Worm (Caenorhabditis elegans): ENCODE measurements around the gene actl-1.
A peak's percentile ranks its signal among the peaks of the same experiment; 100 is the strongest.

The actl-1 gene

DNA sequence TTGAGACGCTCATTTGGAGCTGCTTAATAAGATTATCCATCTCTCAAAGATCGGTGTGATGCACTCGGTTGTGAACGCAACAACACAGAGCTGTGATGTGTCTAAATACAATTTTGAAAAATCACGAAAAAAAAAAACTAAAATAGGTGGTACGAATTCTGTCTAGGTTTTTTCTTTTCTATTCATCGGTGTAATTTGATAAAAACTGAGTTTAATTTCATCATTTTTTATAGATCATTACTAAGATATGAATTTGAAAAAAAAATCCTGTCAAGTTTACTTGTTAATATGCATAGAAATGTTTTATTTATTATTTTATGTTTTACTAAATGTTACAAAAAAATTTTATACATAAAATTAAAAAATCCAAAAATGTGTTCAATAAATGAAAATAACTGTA lies 30.4 kb upstream of the actl-1 start, which contains the start of gene ceh-60:
ceh-60 (minus strand) TSS at position 101 of the 400 bp plus-strand sequence.
- TF ChIP-seq nhr-237 (tag; optimal IDR thresholded peaks at IDR 0.05), result no peak
- TF ChIP-seq ceh-44 (GFP tag; IDR thresholded peaks at IDR 0.05), result no peak
- TF ChIP-seq pqm-1 (tag; optimal IDR thresholded peaks at IDR 0.05), result no peak
- TF ChIP-seq ceh-20 (GFP tag; IDR thresholded peaks at IDR 0.05), result no peak
- TF ChIP-seq zfp-2 (tag; optimal IDR thresholded peaks at IDR 0.05), result no peak
- TF ChIP-seq nhr-25 (tag; optimal IDR thresholded peaks at IDR 0.05; ENCODE audit: borderline replicate concordance, insufficient read depth), result no peak
- no peak for TF ChIP-seq php-3 (GFP tag; IDR thresholded peaks at IDR 0.05)
- TF ChIP-seq nhr-111 (GFP tag; optimal IDR thresholded peaks at IDR 0.05), result no peak
- TF ChIP-seq dmd-6 (GFP tag; IDR thresholded peaks at IDR 0.05), result no peak
- no peak for TF ChIP-seq dve-1 (tag; optimal IDR thresholded peaks at IDR 0.05; ENCODE audit: insufficient read depth)
- no peak for TF ChIP-seq egl-27 (tag; optimal IDR thresholded peaks at IDR 0.05)
- no peak for TF ChIP-seq ctbp-1 (GFP tag; IDR thresholded peaks at IDR 0.05)

DNA sequence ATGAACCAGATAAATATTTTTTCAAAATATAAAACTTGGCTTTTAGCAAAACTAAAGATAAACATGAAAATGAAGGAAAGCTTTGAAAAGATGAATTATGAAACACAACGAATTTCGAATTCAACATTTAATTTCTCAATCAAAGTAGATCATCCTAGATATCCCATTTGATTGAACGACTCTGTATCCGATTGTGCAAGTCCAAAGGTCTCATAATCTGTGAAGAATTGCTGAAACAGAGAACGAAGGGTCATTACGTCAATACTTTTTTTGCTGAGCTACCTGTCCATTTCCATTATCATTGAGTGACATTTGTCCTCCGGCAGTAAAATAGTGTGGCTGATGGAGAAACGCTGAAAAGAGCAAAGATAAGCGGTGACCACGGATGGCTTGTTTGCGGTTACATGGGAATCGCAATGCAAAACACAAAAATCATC lies 23.0 kb upstream of the actl-1 start:
- TF ChIP-seq dmd-9 (GFP tag; IDR thresholded peaks at IDR 0.05) (no peak), egl-27 (tag; optimal IDR thresholded peaks at IDR 0.05) (no peak), arid-1 (GFP tag; conservative IDR thresholded peaks at IDR 0.05) (no peak; the same call in 1 of the 2 replicates), daf-12 (tag; optimal IDR thresholded peaks at IDR 0.05) (no peak), dmd-6 (GFP tag; IDR thresholded peaks at IDR 0.05) (peak; percentile 78), aly-2 (tag; optimal IDR thresholded peaks at IDR 0.05) (no peak), lin-13 (GFP tag; optimal IDR thresholded peaks at IDR 0.05) (no peak), gei-8 (GFP tag; optimal IDR thresholded peaks at IDR 0.05) (peak; percentile 54), nhr-11 (tag; optimal IDR thresholded peaks at IDR 0.05) (no peak), lim-7 (GFP tag; IDR thresholded peaks at IDR 0.05) (no peak), ceh-32 (tag; optimal IDR thresholded peaks at IDR 0.05; ENCODE audit: poor library complexity) (no peak), pha-4 (GFP tag; IDR thresholded peaks at IDR 0.05) (0 out of 2 replicates have a peak, but pooled peaks have one; percentile 36), pha-4 (tag; optimal IDR thresholded peaks at IDR 0.05) (no peak), unc-39 (tag; optimal IDR thresholded peaks at IDR 0.05) (no peak), F26F4.8 (GFP tag; conservative IDR thresholded peaks at IDR 0.05) (no peak), zag-1 (tag; optimal IDR thresholded peaks at IDR 0.05) (no peak), saeg-2 (GFP tag; IDR thresholded peaks at IDR 0.05) (peak; percentile 72; the same call in 1 of the 2 replicates), lsy-2 (tag; optimal IDR thresholded peaks at IDR 0.05) (no peak), daf-16 (GFP tag; optimal IDR thresholded peaks at IDR 0.05) (peak in 1 of 2 experiments; percentile 38), daf-16 (tag; optimal IDR thresholded peaks at IDR 0.05) (peak; percentile 86), nhr-77 (tag; optimal IDR thresholded peaks at IDR 0.05) (peak; percentile 21), ces-1 (GFP tag; optimal IDR thresholded peaks at IDR 0.05) (no peak), unc-130 (GFP tag; optimal IDR thresholded peaks at IDR 0.05) (no peak), rbr-2 (tag; optimal IDR thresholded peaks at IDR 0.05) (no peak), ceh-82 (tag; optimal IDR thresholded peaks at IDR 0.05) (no peak), mes-2 (tag; optimal IDR thresholded peaks at IDR 0.05; ENCODE audit: poor library complexity, severe bottlenecking) (no peak), zip-11 (GFP tag; IDR thresholded peaks at IDR 0.05) (no peak), nhr-48 (tag; optimal IDR thresholded peaks at IDR 0.05) (peak; percentile 47), spr-1 (tag; optimal IDR thresholded peaks at IDR 0.05) (no peak), F37D6.2 (tag; optimal IDR thresholded peaks at IDR 0.05) (no peak), R02D3.7 (tag; optimal IDR thresholded peaks at IDR 0.05) (no peak), cey-2 (tag; optimal IDR thresholded peaks at IDR 0.05; ENCODE audit: borderline replicate concordance, insufficient read depth) (no peak), fos-1 (tag; optimal IDR thresholded peaks at IDR 0.05) (no peak), nhr-28 (tag; optimal IDR thresholded peaks at IDR 0.05) (peak; percentile 77), mxl-3 (GFP tag; optimal IDR thresholded peaks at IDR 0.05) (no peak), ctbp-1 (GFP tag; IDR thresholded peaks at IDR 0.05) (no peak), ceh-62 (tag; optimal IDR thresholded peaks at IDR 0.05) (no peak), zfp-3 (GFP tag; conservative IDR thresholded peaks at IDR 0.05) (no peak; the same call in none of the 2 replicates), egl-43 (GFP tag; IDR thresholded peaks at IDR 0.05) (no peak), jun-1 (tag; optimal IDR thresholded peaks at IDR 0.05) (no peak), madf-5 (GFP tag; IDR thresholded peaks at IDR 0.05) (0 out of 4 replicates have a peak, but pooled peaks of 1 of the 2 experiments have one; percentile 25)

Data from whole organism, L4 larva.